Worm (Caenorhabditis elegans) whole organism, late embryonic: ENCODE results near the gene dgk-1.

Source experiments
- C08G9.2 ChIP-seq: sonication (generic microtip); optimal IDR thresholded peaks from 2 replicates; lab custom pipeline; 2016; ENCODE audit warnings: mild to moderate bottlenecking, missing genetic modification characterization, moderate library complexity, missing compliant biosample characterization
- C38D4.7 ChIP-seq: fragments of 200-800 bp; sonication (Bioruptor generic); optimal IDR thresholded peaks from 2 replicates; lab custom pipeline; 2018; ENCODE audit warnings: mild to moderate bottlenecking, missing genetic modification characterization, moderate library complexity, missing compliant biosample characterization
- F13H6.1 ChIP-seq: sonication (generic microtip); optimal IDR thresholded peaks from 2 replicates; lab custom pipeline; 2016; ENCODE audit warnings: missing genetic modification characterization, missing compliant biosample characterization
- K02D7.2 ChIP-seq: sonication (generic microtip); optimal IDR thresholded peaks from 2 replicates; lab custom pipeline; 2017; ENCODE audit warnings: mild to moderate bottlenecking, missing genetic modification characterization, missing compliant biosample characterization
- K09A11.1 ChIP-seq: sonication (generic microtip); optimal IDR thresholded peaks from 2 replicates; lab custom pipeline; 2017; ENCODE audit warnings: antibody characterized with exemption, mild to moderate bottlenecking, missing genetic modification characterization, missing compliant biosample characterization; ENCODE audit not compliant: insufficient read depth
- Y22D7AL.16 ChIP-seq: sonication (generic microtip); optimal IDR thresholded peaks from 2 replicates; lab custom pipeline; 2016; ENCODE audit warnings: missing genetic modification characterization, missing compliant biosample characterization
- ahr-1 ChIP-seq: sonication (generic microtip); optimal IDR thresholded peaks from 2 replicates; lab custom pipeline; 2016; ENCODE audit warnings: missing genetic modification characterization, missing compliant biosample characterization
- ama-1 ChIP-seq: fragments of 150-350 bp; optimal IDR thresholded peaks from 2 replicates; lab custom pipeline; 2014
- ceh-18 ChIP-seq: sonication (generic microtip); optimal IDR thresholded peaks from 2 replicates; lab custom pipeline; 2016; ENCODE audit warnings: missing genetic modification characterization, missing compliant biosample characterization
- ceh-2 ChIP-seq: sonication (generic microtip); optimal IDR thresholded peaks from 2 replicates; lab custom pipeline; 2016; ENCODE audit warnings: missing genotype, missing genetic modification characterization, missing compliant biosample characterization
- ceh-22 ChIP-seq: sonication (generic microtip); optimal IDR thresholded peaks from 2 replicates; lab custom pipeline; 2017; ENCODE audit warnings: missing biosample characterization, missing genetic modification characterization
- ceh-30 ChIP-seq: fragments of 150-350 bp; optimal IDR thresholded peaks from 2 replicates; lab custom pipeline; 2014; ENCODE audit warnings: missing biosample characterization, missing genetic modification characterization
- ceh-31 ChIP-seq: sonication (generic microtip); optimal IDR thresholded peaks from 2 replicates; lab custom pipeline; 2016; ENCODE audit warnings: missing genetic modification characterization, missing compliant biosample characterization
- ceh-34 ChIP-seq: sonication (generic microtip); optimal IDR thresholded peaks from 2 replicates; lab custom pipeline; 2016; ENCODE audit warnings: mild to moderate bottlenecking, missing genetic modification characterization, missing compliant biosample characterization
- ceh-45 ChIP-seq: fragments of 200-800 bp; sonication (Bioruptor generic); IDR thresholded peaks from 2 replicates; pipeline ENCODE4 v1.3.6; 2022; ENCODE audit warnings: missing genetic modification reagents, missing genetic modification characterization, missing compliant biosample characterization
- ceh-48 ChIP-seq: sonication (generic microtip); optimal IDR thresholded peaks from 2 replicates; lab custom pipeline; 2016; ENCODE audit warnings: missing genetic modification characterization, inconsistent platforms, missing compliant biosample characterization
- ceh-6 ChIP-seq: fragments of 200-800 bp; sonication (Bioruptor generic); optimal IDR thresholded peaks from 2 replicates; lab custom pipeline; 2018; ENCODE audit warnings: mild to moderate bottlenecking, missing genetic modification characterization, missing compliant biosample characterization
- ceh-9 ChIP-seq: sonication (generic microtip); optimal IDR thresholded peaks from 2 replicates; lab custom pipeline; 2016; ENCODE audit warnings: mild to moderate bottlenecking, missing genetic modification characterization, inconsistent platforms, missing compliant biosample characterization
- dve-1 ChIP-seq: sonication (generic microtip); optimal IDR thresholded peaks from 2 replicates; lab custom pipeline; 2017; ENCODE audit warnings: antibody characterized with exemption, mild to moderate bottlenecking, missing genetic modification characterization, missing compliant biosample characterization
- elt-2 ChIP-seq: sonication (generic microtip); optimal IDR thresholded peaks from 2 replicates; lab custom pipeline; 2016; ENCODE audit warnings: missing genetic modification reagents, missing genetic modification characterization, missing compliant biosample characterization
- elt-4 ChIP-seq: sonication (generic microtip); optimal IDR thresholded peaks from 2 replicates; lab custom pipeline; 2016; ENCODE audit warnings: missing genetic modification characterization, missing compliant biosample characterization
- ets-4 ChIP-seq: sonication (generic microtip); optimal IDR thresholded peaks from 2 replicates; lab custom pipeline; 2016; ENCODE audit warnings: missing genetic modification characterization, missing compliant biosample characterization
- eyg-1 ChIP-seq: sonication (generic microtip); optimal IDR thresholded peaks from 2 replicates; lab custom pipeline; 2016; ENCODE audit warnings: missing genotype, missing genetic modification characterization, missing compliant biosample characterization
- fkh-10 ChIP-seq: fragments of 150-350 bp; optimal IDR thresholded peaks from 2 replicates; lab custom pipeline; 2014; ENCODE audit warnings: missing biosample characterization, missing genetic modification reagents, missing genetic modification characterization
- fkh-6 ChIP-seq: sonication (generic microtip); optimal IDR thresholded peaks from 2 replicates; lab custom pipeline; 2016; ENCODE audit warnings: missing genetic modification characterization, missing compliant biosample characterization
- hlh-13 ChIP-seq: fragments of 200-800 bp; sonication (Bioruptor generic); optimal IDR thresholded peaks from 2 replicates; lab custom pipeline; 2018; ENCODE audit warnings: mild to moderate bottlenecking, missing genetic modification characterization, missing compliant biosample characterization
- hlh-15 ChIP-seq: sonication (generic microtip); optimal IDR thresholded peaks from 2 replicates; lab custom pipeline; 2016; ENCODE audit warnings: missing genetic modification characterization, missing compliant biosample characterization
- hlh-6 ChIP-seq: sonication (generic microtip); optimal IDR thresholded peaks from 2 replicates; lab custom pipeline; 2016; ENCODE audit warnings: missing genotype, missing genetic modification characterization, missing compliant biosample characterization
- hlh-8 ChIP-seq: sonication (generic microtip); optimal IDR thresholded peaks from 2 replicates; lab custom pipeline; 2016; ENCODE audit warnings: missing genotype, missing genetic modification characterization, missing compliant biosample characterization
- lim-6 ChIP-seq: sonication (generic microtip); optimal IDR thresholded peaks from 2 replicates; lab custom pipeline; 2016; ENCODE audit warnings: missing genetic modification characterization, missing compliant biosample characterization
- mec-3 ChIP-seq: sonication (generic microtip); optimal IDR thresholded peaks from 2 replicates; lab custom pipeline; 2016; ENCODE audit warnings: borderline replicate concordance, missing genetic modification characterization, missing compliant biosample characterization
- nfya-1 ChIP-seq: sonication (generic microtip); optimal IDR thresholded peaks from 2 replicates; lab custom pipeline; 2017; ENCODE audit warnings: missing genetic modification characterization, mild to moderate bottlenecking, missing compliant biosample characterization, antibody characterized with exemption, moderate library complexity
- nhr-11 ChIP-seq: fragments of 150-350 bp; optimal IDR thresholded peaks from 2 replicates; lab custom pipeline; 2014; ENCODE audit warnings: missing biosample characterization, missing genetic modification characterization
- nhr-232 ChIP-seq: sonication (generic microtip); optimal IDR thresholded peaks from 2 replicates; lab custom pipeline; 2016; ENCODE audit warnings: missing genetic modification characterization, missing compliant biosample characterization
- odd-2 ChIP-seq: sonication (generic microtip); optimal IDR thresholded peaks from 2 replicates; lab custom pipeline; 2017; ENCODE audit warnings: antibody characterized with exemption, mild to moderate bottlenecking, missing genetic modification characterization, missing compliant biosample characterization
- pax-1 ChIP-seq: fragments of 150-350 bp; optimal IDR thresholded peaks from 2 replicates; lab custom pipeline; 2014; ENCODE audit warnings: missing biosample characterization, missing genetic modification characterization
- pha-2 ChIP-seq: sonication (generic microtip); optimal IDR thresholded peaks from 2 replicates; lab custom pipeline; 2017; ENCODE audit warnings: mild to moderate bottlenecking, missing genetic modification characterization, missing compliant biosample characterization
- pha-4 ChIP-seq: fragments of 150-350 bp; optimal IDR thresholded peaks from 2 replicates; lab custom pipeline; 2018; ENCODE audit warnings: missing biosample characterization, missing genetic modification reagents, missing genetic modification characterization
- pqm-1 ChIP-seq: sonication (generic microtip); optimal IDR thresholded peaks from 2 replicates; lab custom pipeline; 2016; ENCODE audit warnings: missing genetic modification characterization, missing compliant biosample characterization
- pros-1 ChIP-seq: fragments of 150-350 bp; optimal IDR thresholded peaks from 2 replicates; lab custom pipeline; 2014; ENCODE audit warnings: missing biosample characterization, missing genetic modification reagents, missing genetic modification characterization
- sox-2 ChIP-seq: fragments of 200-800 bp; sonication (Bioruptor generic); IDR thresholded peaks from 2 replicates; pipeline ENCODE4 v1.3.6; 2022; ENCODE audit warnings: missing genetic modification reagents, missing genetic modification characterization, missing compliant biosample characterization
- syd-9 ChIP-seq: sonication (generic microtip); optimal IDR thresholded peaks from 2 replicates; lab custom pipeline; 2016; ENCODE audit warnings: mild to moderate bottlenecking, missing genetic modification characterization, moderate library complexity, missing compliant biosample characterization
- tbx-2 ChIP-seq: sonication (generic microtip); optimal IDR thresholded peaks from 2 replicates; lab custom pipeline; 2016; ENCODE audit warnings: missing genetic modification characterization, missing compliant biosample characterization
- tbx-7 ChIP-seq: sonication (generic microtip); optimal IDR thresholded peaks from 2 replicates; lab custom pipeline; 2016; ENCODE audit warnings: missing genotype, missing genetic modification characterization, missing compliant biosample characterization
- unc-3 ChIP-seq, 2 experiments: fragments of 200-800 bp in 1 of 2; sonication (Bioruptor generic) in 1 of 2; sonication (generic microtip) in 1 of 2; conservative IDR thresholded peaks in 1 of 2; optimal IDR thresholded peaks in 1 of 2; 2 replicates each; pipeline versions ENCODE4 v1.3.6 to Lab custom; 2016 to 2022; ENCODE audit warnings: missing compliant biosample characterization in 2 of 2, missing genetic modification characterization in 2 of 2, missing genetic modification reagents in 1 of 2
- unc-42 ChIP-seq: sonication (generic microtip); optimal IDR thresholded peaks from 2 replicates; lab custom pipeline; 2016; ENCODE audit warnings: missing genotype, missing genetic modification characterization, missing compliant biosample characterization
- unc-55 ChIP-seq: sonication (generic microtip); optimal IDR thresholded peaks from 2 replicates; lab custom pipeline; 2017; ENCODE audit warnings: missing biosample characterization, missing genetic modification reagents, missing genetic modification characterization
- ztf-16 ChIP-seq: sonication (generic microtip); optimal IDR thresholded peaks from 2 replicates; lab custom pipeline; 2017; ENCODE audit warnings: missing genetic modification characterization, missing compliant biosample characterization

The dgk-1 gene

DNA sequence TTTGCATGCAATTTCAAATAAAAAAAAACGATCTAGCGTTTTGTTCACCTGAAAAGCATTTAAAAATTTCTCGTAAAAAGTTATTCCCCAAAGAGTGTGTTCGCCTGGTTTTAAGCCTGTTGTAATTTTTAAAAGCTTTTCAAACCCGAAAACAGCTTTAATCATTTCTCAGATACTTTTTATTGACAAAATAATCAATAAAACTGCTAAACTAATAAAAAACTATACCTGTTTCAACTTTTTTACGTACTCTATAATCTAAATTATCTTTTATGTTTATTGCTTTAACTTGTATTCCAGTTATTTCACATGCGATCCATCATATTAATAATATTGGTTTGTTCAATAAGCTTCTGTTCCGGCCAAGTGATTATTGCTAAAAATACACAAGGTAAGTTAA lies 12.8 kb upstream of the dgk-1 start, which contains the start of gene cutl-21 (continued):
- no peak for TF ChIP-seq ceh-48 (tag; lab: Kevin White, UChicago)
- TF ChIP-seq, all 69 proteins: peak for 0

- TF ChIP-seq dve-1 (tag; lab: Kevin White, UChicago) = no peak
- TF ChIP-seq, all 69 proteins: peak for 0
Measured at ce11 chrX:994678-995077, 3.4 kb upstream of the dgk-1 start.

DNA sequence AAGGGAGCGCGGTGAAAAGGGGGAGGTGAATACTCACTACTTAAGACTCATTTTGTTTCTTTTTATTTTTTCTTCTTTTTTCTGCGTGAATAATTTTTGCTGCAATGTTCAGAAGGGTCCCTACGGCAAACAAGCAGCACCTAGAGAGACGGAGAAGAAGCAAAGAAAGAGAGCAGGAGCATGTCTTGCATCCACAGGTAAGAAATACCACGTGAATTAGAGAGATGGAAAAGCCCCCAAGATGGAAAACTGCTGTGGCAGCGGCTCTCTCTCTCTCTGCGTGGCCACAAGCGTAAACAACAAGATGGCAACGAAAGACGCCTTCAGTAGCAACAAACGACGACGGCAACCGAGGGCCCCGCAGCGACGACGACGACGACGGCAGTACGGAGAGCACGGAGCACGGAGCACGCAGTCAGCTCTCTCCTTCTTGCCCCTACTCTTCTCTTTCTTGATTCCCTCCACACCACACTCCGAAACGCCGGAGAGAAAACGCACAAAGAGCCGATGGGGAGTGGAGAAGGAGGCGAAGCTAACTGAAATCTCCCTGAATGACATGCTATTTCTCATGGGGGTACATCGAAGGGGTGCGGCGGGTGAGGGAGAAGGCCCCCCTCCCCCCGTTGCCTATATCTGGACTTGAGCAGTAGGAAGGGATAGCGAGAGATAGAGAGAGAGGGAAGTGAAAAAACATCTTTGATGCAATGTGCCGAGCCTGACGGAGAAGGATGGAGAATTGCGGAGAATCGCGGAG lies 1.6 kb upstream of the dgk-1 start:
- TF ChIP-seq pha-4 (tag; lab: Kevin White, UChicago) (no peak), odd-2 (tag; lab: Kevin White, UChicago) (no peak), K02D7.2 (tag; lab: Kevin White, UChicago) (no peak), nhr-232 (no peak), mec-3 (tag; lab: Kevin White, UChicago) (peak; percentile 57), K09A11.1 (peak; percentile 48), ceh-34 (tag; lab: Kevin White, UChicago) (peak; percentile 82), ceh-2 (tag; lab: Kevin White, UChicago) (no peak), fkh-6 (tag; lab: Kevin White, UChicago) (peak; percentile 37), ceh-6 (GFP tag; lab: Kevin White, UChicago) (no peak), F13H6.1 (peak; percentile 60), eyg-1 (no peak), hlh-15 (no peak), nfya-1 (tag; lab: Kevin White, UChicago) (peak; percentile 60), elt-2 (tag; lab: Kevin White, UChicago) (no peak), nhr-11 (tag; lab: Kevin White, UChicago) (no peak), hlh-6 (tag; lab: Kevin White, UChicago) (no peak), ceh-9 (tag; lab: Kevin White, UChicago) (no peak), C38D4.7 (GFP tag; lab: Kevin White, UChicago) (no peak), hlh-8 (tag; lab: Kevin White, UChicago) (peak; percentile 31), unc-42 (tag; lab: Kevin White, UChicago) (peak; percentile 73), unc-55 (no peak), Y22D7AL.16 (tag; lab: Kevin White, UChicago) (no peak), pax-1 (no peak), ceh-18 (tag; lab: Kevin White, UChicago) (peak; percentile 90), tbx-7 (tag; lab: Kevin White, UChicago) (peak; percentile 39), unc-3 (GFP tag; conservative IDR thresholded peaks at IDR 0.05; lab: Robert Waterston, UW) (no peak), unc-3 (tag; optimal IDR thresholded peaks at IDR 0.05; lab: Kevin White, UChicago) (peak; percentile 44), fkh-10 (no peak), hlh-13 (GFP tag; lab: Kevin White, UChicago) (no peak), syd-9 (tag; lab: Kevin White, UChicago) (peak; percentile 38), sox-2 (GFP tag; lab: Robert Waterston, UW) (no peak), pha-2 (no peak), ceh-45 (GFP tag; lab: Robert Waterston, UW) (no peak), ztf-16 (tag; lab: Kevin White, UChicago) (no peak), pros-1 (tag; lab: Kevin White, UChicago) (peak; percentile 81), ets-4 (tag; lab: Kevin White, UChicago) (no peak), C08G9.2 (tag; lab: Kevin White, UChicago) (peak; percentile 55), lim-6 (peak; percentile 34), ceh-31 (tag; lab: Kevin White, UChicago) (peak; percentile 88), tbx-2 (tag; lab: Kevin White, UChicago) (peak; percentile 81), ama-1 (lab: Kevin White, UChicago) (no peak), pqm-1 (tag; lab: Kevin White, UChicago) (no peak), elt-4 (tag; lab: Kevin White, UChicago) (no peak), ahr-1 (tag; lab: Kevin White, UChicago) (no peak), ceh-22 (tag; lab: Kevin White, UChicago) (no peak), ceh-30 (tag; lab: Kevin White, UChicago) (no peak)
